Worm (Caenorhabditis elegans) whole organism, L4 larva: ENCODE data around the gene cld-1.

Experiments used
- Y75B8A.6 ChIP-seq: fragments of 200-800 bp; sonication (Bioruptor generic); IDR thresholded peaks from 2 replicates; pipeline ENCODE4 v1.3.6; 2022; ENCODE audit warnings: missing genetic modification reagents, missing genetic modification characterization, missing compliant biosample characterization
- aha-1 ChIP-seq: fragments of 150-350 bp; peaks from one replicate; lab custom pipeline; 2014; ENCODE audit warnings: missing biosample characterization, missing genetic modification characterization
- aly-2 ChIP-seq: sonication (generic microtip); optimal IDR thresholded peaks from 2 replicates; lab custom pipeline; 2018; ENCODE audit warnings: missing biosample characterization, missing genetic modification characterization
- arid-1 ChIP-seq: fragments of 200-800 bp; sonication (Bioruptor generic); conservative IDR thresholded peaks from 2 replicates; pipeline ENCODE4 v1.3.6; 2022; ENCODE audit warnings: missing genetic modification reagents, missing genetic modification characterization, missing compliant biosample characterization
- ceh-28 ChIP-seq: fragments of 150-350 bp; optimal IDR thresholded peaks from 2 replicates; lab custom pipeline; 2014; ENCODE audit warnings: missing biosample characterization, missing genetic modification reagents, missing genetic modification characterization
- dmd-6 ChIP-seq: fragments of 200-800 bp; sonication (Bioruptor generic); IDR thresholded peaks from 2 replicates; pipeline ENCODE4 v1.3.6; 2022; ENCODE audit warnings: missing genetic modification reagents, missing genetic modification characterization, missing compliant biosample characterization
- egl-27 ChIP-seq: sonication (generic microtip); optimal IDR thresholded peaks from 3 replicates; lab custom pipeline; 2017; ENCODE audit warnings: missing biosample characterization, missing genetic modification reagents, missing genetic modification characterization
- hlh-11 ChIP-seq: fragments of 200-800 bp; sonication (Bioruptor generic); optimal IDR thresholded peaks from 2 replicates; lab custom pipeline; 2018; ENCODE audit warnings: mild to moderate bottlenecking, missing genetic modification characterization, missing compliant biosample characterization
- lim-7 ChIP-seq: fragments of 200-800 bp; sonication (Bioruptor generic); IDR thresholded peaks from 2 replicates; pipeline ENCODE4 v1.3.6; 2022; ENCODE audit warnings: missing genetic modification characterization, missing compliant biosample characterization
- lin-13 ChIP-seq: fragments of 150-350 bp; optimal IDR thresholded peaks from 2 replicates; lab custom pipeline; 2014; ENCODE audit warnings: missing biosample characterization, missing genetic modification reagents, missing genetic modification characterization
- lin-15B ChIP-seq: fragments of 150-350 bp; sonication (generic microtip); optimal IDR thresholded peaks from 3 replicates; lab custom pipeline; 2014; ENCODE audit warnings: missing biosample characterization, missing genetic modification characterization
- lin-38 ChIP-seq: fragments of 200-800 bp; sonication (Bioruptor generic); IDR thresholded peaks from 2 replicates; pipeline ENCODE4 v1.3.6; 2022; ENCODE audit warnings: missing genetic modification reagents, missing genetic modification characterization, missing compliant biosample characterization
- lin-39 ChIP-seq: fragments of 150-350 bp; optimal IDR thresholded peaks from 2 replicates; lab custom pipeline; 2014; ENCODE audit warnings: missing biosample characterization, missing genetic modification reagents, missing genetic modification characterization
- mdt-29 ChIP-seq: fragments of 200-800 bp; sonication (Bioruptor generic); IDR thresholded peaks from 2 replicates; pipeline ENCODE4 v1.3.6; 2022; ENCODE audit warnings: missing genetic modification reagents, missing genetic modification characterization, missing compliant biosample characterization
- nhr-102 ChIP-seq: sonication (generic microtip); optimal IDR thresholded peaks from 2 replicates; lab custom pipeline; 2016; ENCODE audit warnings: mild to moderate bottlenecking, missing genetic modification characterization, moderate library complexity, missing compliant biosample characterization
- nhr-11 ChIP-seq: fragments of 150-350 bp; optimal IDR thresholded peaks from 2 replicates; lab custom pipeline; 2014; ENCODE audit warnings: missing biosample characterization, missing genetic modification characterization
- nhr-111 ChIP-seq: fragments of 200-800 bp; sonication (Bioruptor generic); optimal IDR thresholded peaks from 2 replicates; lab custom pipeline; 2018; ENCODE audit warnings: mild to moderate bottlenecking, missing genetic modification characterization, missing compliant biosample characterization
- nhr-237 ChIP-seq: sonication (generic microtip); optimal IDR thresholded peaks from 2 replicates; lab custom pipeline; 2017; ENCODE audit warnings: missing biosample characterization, missing genetic modification characterization
- nhr-41 ChIP-seq: fragments of 200-800 bp; sonication (Bioruptor generic); IDR thresholded peaks from 2 replicates; pipeline ENCODE4 v1.3.6; 2022; ENCODE audit warnings: missing genetic modification reagents, missing genetic modification characterization, missing compliant biosample characterization
- nhr-77 ChIP-seq: fragments of 150-350 bp; optimal IDR thresholded peaks from 2 replicates; lab custom pipeline; 2014; ENCODE audit warnings: missing biosample characterization, missing genetic modification characterization
- pqm-1 ChIP-seq: sonication (generic microtip); optimal IDR thresholded peaks from 2 replicates; lab custom pipeline; 2017; ENCODE audit warnings: missing biosample characterization, missing genetic modification characterization
- snpc-4 ChIP-seq: fragments of 150-350 bp; optimal IDR thresholded peaks from 2 replicates; lab custom pipeline; 2014; ENCODE audit warnings: missing biosample characterization, missing genetic modification characterization
- spr-1 ChIP-seq: sonication (generic microtip); optimal IDR thresholded peaks from 2 replicates; lab custom pipeline; 2016; ENCODE audit warnings: mild to moderate bottlenecking, missing genetic modification characterization, missing compliant biosample characterization
- unc-62 ChIP-seq, 3 experiments: fragments of 150-350 bp in 1 of 3; sonication (generic microtip); optimal IDR thresholded peaks in 2 of 3; peaks in 1 of 3; 1 replicate in 1 of 3; 2 replicates in 2 of 3; lab custom pipeline; 2014 to 2017; ENCODE audit warnings: missing biosample characterization in 3 of 3, missing genetic modification characterization in 3 of 3, missing genetic modification reagents in 3 of 3, missing genotype in 1 of 3
- zag-1 ChIP-seq: fragments of 150-350 bp; optimal IDR thresholded peaks from 2 replicates; lab custom pipeline; 2014; ENCODE audit warnings: missing biosample characterization, missing genetic modification characterization
- zip-11 ChIP-seq: fragments of 200-800 bp; sonication (Bioruptor generic); IDR thresholded peaks from 2 replicates; pipeline ENCODE4 v1.3.6; 2022; ENCODE audit warnings: missing genetic modification characterization, missing compliant biosample characterization

cld-1 gene

ce11 chrIV:12975981-12976380 is 39.9 kb upstream of the cld-1 start, which contains the start of gene dod-17:
TSS of gene dod-17 (plus strand) at chrIV:12976303.
- TF ChIP-seq pqm-1: peak; percentile 35
- TF ChIP-seq ceh-28 (tag; lab: Kevin White, UChicago): no peak

DNA sequence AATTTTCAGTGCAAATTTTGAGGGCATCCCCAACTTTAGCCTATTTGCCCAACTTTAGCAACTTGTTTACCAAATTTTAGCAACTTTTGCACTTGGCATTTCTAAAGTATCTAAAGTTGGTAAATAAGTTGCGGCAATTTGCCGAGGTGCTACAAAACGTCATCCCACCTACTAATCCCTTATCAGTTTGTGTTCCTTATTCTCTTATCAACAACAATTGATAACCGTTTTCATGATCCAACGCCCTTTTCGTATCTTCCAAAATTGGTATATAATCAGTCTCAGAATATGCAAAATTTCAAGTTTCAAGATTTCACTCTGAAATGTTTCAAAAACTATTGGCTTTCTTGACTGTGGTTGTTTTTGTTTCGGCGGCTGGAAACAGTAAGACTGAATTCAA is 37.3 kb upstream of the cld-1 start, which contains the start of gene F55G11.4:
Gene F55G11.4 (plus strand): TSS at position 289 of the 400 bp plus-strand sequence.
- TF ChIP-seq aha-1 (tag; lab: Kevin White, UChicago) (no peak), dmd-6 (GFP tag; lab: Robert Waterston, UW) (peak; percentile 22; the same call in 1 of the 2 replicates), unc-62 (GFP tag; optimal IDR thresholded peaks at IDR 0.05 in 1 of 2; lab: Kevin White, UChicago) (peak in 1 of 2 experiments; percentile 52), unc-62 (tag; optimal IDR thresholded peaks at IDR 0.05; lab: Kevin White, UChicago) (no peak), pqm-1 (peak; percentile 44), Y75B8A.6 (GFP tag; lab: Robert Waterston, UW) (no peak)
- TF ChIP-seq, all 104 proteins: peak for 3

ce11 chrIV:12972780-12973179 is 36.7 kb upstream of the cld-1 start:
- TF ChIP-seq dmd-6 (GFP tag; lab: Robert Waterston, UW) (no peak), nhr-11 (no peak), nhr-237 (tag; lab: Kevin White, UChicago) (no peak), snpc-4 (no peak), lin-13 (GFP tag; lab: Kevin White, UChicago) (no peak), lin-15B (tag; lab: Kevin White, UChicago) (no peak), egl-27 (no peak), nhr-102 (tag; lab: Kevin White, UChicago) (no peak), nhr-41 (GFP tag; lab: Robert Waterston, UW) (no peak), lin-38 (GFP tag; lab: Robert Waterston, UW) (no peak), unc-62 (GFP tag; optimal IDR thresholded peaks at IDR 0.05 in 1 of 2; lab: Kevin White, UChicago) (peak in 1 of 2 experiments; percentile 94), unc-62 (tag; optimal IDR thresholded peaks at IDR 0.05; lab: Kevin White, UChicago) (no peak), zip-11 (GFP tag; lab: Robert Waterston, UW) (no peak), spr-1 (no peak), mdt-29 (GFP tag; lab: Robert Waterston, UW) (no peak), nhr-111 (GFP tag; lab: Kevin White, UChicago) (no peak), lim-7 (GFP tag; lab: Robert Waterston, UW) (0 out of 2 replicates have a peak, but pooled peaks have one; percentile 31), arid-1 (no peak)

- TF ChIP-seq nhr-77 (tag; lab: Kevin White, UChicago) (no peak), unc-62 (GFP tag; optimal IDR thresholded peaks at IDR 0.05 in 1 of 2; lab: Kevin White, UChicago) (peak in 1 of 2 experiments; percentile 55), unc-62 (tag; optimal IDR thresholded peaks at IDR 0.05; lab: Kevin White, UChicago) (no peak), dmd-6 (GFP tag; lab: Robert Waterston, UW) (peak; percentile 60), hlh-11 (tag; lab: Kevin White, UChicago) (peak; percentile 22), pqm-1 (peak; percentile 25)
These were observed 36.0 kb upstream of the cld-1 start for ce11 chrIV:12971994-12972520.

DNA sequence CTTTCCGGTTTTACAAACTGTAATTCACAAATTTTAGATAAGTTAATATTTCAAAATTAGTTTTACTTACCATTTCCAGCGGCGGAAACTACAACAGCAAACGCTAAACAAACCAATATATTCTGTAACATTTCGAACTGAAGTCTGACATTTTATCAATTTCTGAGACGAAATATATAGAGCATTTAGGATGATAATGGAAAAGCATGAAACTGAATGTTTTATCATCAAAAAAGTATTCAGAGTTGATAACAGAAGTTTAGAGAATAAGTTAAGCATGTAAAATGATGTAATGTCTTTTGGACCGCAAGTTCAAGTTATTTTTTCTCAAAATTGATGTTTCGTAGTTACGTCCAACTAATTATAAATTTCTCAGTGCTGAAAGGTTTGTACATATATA is 33.1 kb upstream of the cld-1 start, which contains the start of gene F55G11.2:
Gene F55G11.2 (minus strand): TSS at position 149 of the 400 bp plus-strand sequence.
- peak; percentile 56 for TF ChIP-seq pqm-1
- peak; percentile 74; the same call in 1 of the 2 replicates for TF ChIP-seq dmd-6 (GFP tag; lab: Robert Waterston, UW)
- no peak for TF ChIP-seq arid-1
- TF ChIP-seq zag-1 (tag; lab: Kevin White, UChicago): no peak

DNA sequence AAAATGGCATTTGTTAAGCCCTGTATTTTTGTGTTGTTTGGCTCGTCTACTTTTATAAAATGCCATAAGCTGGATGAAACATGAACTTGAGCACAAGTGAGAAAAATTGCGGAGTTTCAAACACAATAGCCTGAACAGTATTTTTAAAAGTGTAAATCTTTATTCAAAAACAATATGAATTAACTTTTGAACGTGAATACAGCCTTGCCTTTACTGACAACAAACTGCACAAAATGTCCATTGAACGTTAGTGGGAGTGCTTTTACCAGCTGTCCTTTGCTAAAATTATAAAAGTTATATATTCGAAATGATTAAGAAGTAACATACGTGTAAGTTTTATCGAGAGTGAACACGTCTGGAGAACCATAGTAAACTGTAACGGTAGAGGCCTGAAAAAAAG is 31.2 kb upstream of the cld-1 start:
- TF ChIP-seq lin-39 (tag; lab: Kevin White, UChicago): no peak
- peak in 1 of 2 experiments; percentile 95 for TF ChIP-seq unc-62 (GFP tag; optimal IDR thresholded peaks at IDR 0.05 in 1 of 2; lab: Kevin White, UChicago)
- TF ChIP-seq unc-62 (tag; optimal IDR thresholded peaks at IDR 0.05; lab: Kevin White, UChicago): no peak

DNA sequence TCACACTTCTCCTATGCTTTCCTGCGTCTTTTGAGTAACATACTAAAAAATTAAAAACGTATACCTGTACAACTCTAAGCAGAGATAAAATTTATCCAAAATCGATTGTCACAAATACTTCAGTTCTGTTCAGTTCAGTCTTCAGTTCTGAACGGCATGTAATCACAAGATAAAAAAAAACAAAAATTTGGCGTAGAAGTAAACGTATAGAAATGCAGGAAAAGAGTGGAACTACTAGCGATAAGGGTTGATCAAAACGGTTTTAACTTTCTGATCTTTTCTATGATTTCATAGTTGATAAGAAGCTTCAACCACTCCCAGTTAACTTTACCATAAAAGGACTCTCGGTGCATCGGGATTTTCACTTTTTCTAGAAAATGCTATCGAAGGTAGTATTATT is 29.0 kb upstream of the cld-1 start, which contains the start of gene dod-22:
Gene dod-22 (plus strand): TSS at position 301 of the 400 bp plus-strand sequence.
- TF ChIP-seq lin-13 (GFP tag; lab: Kevin White, UChicago) (no peak), aly-2 (tag; lab: Kevin White, UChicago) (no peak), pqm-1 (peak; percentile 29)
- TF ChIP-seq, all 104 proteins: peak for 1
